Fruit fly (Drosophila melanogaster) whole organism, pupa: ENCODE data around the gene CG31104.

Experiments used
- CG13204 ChIP-seq: fragments of 200-800 bp; sonication (Bioruptor generic); optimal IDR thresholded peaks from 2 replicates; lab custom pipeline; 2018; ENCODE audit warnings: missing biosample characterization, mild to moderate bottlenecking, missing genetic modification characterization, moderate library complexity
- CG15710 ChIP-seq: fragments of 200-800 bp; sonication (Bioruptor generic); optimal IDR thresholded peaks from 2 replicates; lab custom pipeline; 2018; ENCODE audit warnings: missing biosample characterization, mild to moderate bottlenecking, missing genetic modification characterization, moderate library complexity
- Ets98B ChIP-seq: fragments of 200-800 bp; sonication (Bioruptor generic); IDR thresholded peaks from 2 replicates; pipeline ENCODE4 v1.3.6; 2022; ENCODE audit warnings: missing biosample characterization, missing genetic modification characterization
- rn ChIP-seq: fragments of 200-800 bp; sonication (Bioruptor generic); IDR thresholded peaks from 2 replicates; pipeline ENCODE4 v1.3.6; 2022; ENCODE audit warnings: missing biosample characterization, missing genetic modification characterization

DNA sequence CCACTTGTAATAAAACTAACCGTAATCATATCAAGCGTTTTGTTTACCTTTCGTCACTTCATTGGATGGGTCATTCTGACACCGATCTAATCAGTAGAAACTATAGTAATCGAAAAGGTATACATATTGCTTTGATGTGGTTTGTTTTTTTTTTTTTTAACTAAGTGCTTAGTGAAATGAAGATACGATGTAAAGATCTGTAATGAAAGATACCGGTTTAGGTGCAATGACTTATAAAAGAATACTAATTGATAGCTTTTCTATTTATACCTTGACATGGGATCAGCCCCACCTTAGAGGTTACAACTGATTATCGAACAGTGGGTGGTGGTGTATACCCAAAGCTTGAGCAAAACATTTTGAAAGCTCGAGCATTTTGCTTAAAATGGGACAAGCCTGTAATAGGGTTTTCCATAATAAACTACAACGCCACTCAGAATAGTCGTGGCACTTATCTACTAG, 2.0 kb upstream of the CG31104 start, which contains the start of gene CG31300:
- no peak for TF ChIP-seq CG15710
- no peak for TF ChIP-seq rn (GFP tag; lab: Robert Waterston, UW)
- TF ChIP-seq Ets98B = no peak
- TF ChIP-seq CG13204 (GFP tag; lab: Kevin White, UChicago) = no peak
